Worm (Caenorhabditis elegans) whole organism, young adult: ENCODE data around the gene T02H6.7.

Experiments used
- B0019.2 ChIP-seq: fragments of 200-800 bp; sonication (Bioruptor generic); conservative IDR thresholded peaks from 2 replicates; pipeline ENCODE4 v1.3.6; 2022; ENCODE audit warnings: missing genetic modification reagents, missing genetic modification characterization, missing compliant biosample characterization
- C17E4.6 ChIP-seq: fragments of 200-800 bp; sonication (Bioruptor generic); IDR thresholded peaks from 2 replicates; pipeline ENCODE4 v1.3.6; 2022; ENCODE audit warnings: missing genetic modification reagents, missing genetic modification characterization, missing compliant biosample characterization
- D2030.7 ChIP-seq: fragments of 200-800 bp; sonication (Bioruptor generic); IDR thresholded peaks from 2 replicates; pipeline ENCODE4 v1.3.6; 2022; ENCODE audit warnings: missing genetic modification reagents, missing genetic modification characterization, missing compliant biosample characterization
- F33H1.4 ChIP-seq: fragments of 200-800 bp; sonication (Bioruptor generic); IDR thresholded peaks from 2 replicates; pipeline ENCODE4 v1.3.6; 2022; ENCODE audit warnings: missing genetic modification reagents, missing genetic modification characterization, missing compliant biosample characterization
- F37B4.10 ChIP-seq: fragments of 200-800 bp; sonication (Bioruptor generic); IDR thresholded peaks from 2 replicates; pipeline ENCODE4 v1.3.6; 2022; ENCODE audit warnings: missing genetic modification characterization, missing compliant biosample characterization
- F39B2.1 ChIP-seq: fragments of 200-800 bp; sonication (Bioruptor generic); IDR thresholded peaks from 2 replicates; pipeline ENCODE4 v1.3.6; 2022; ENCODE audit warnings: missing genetic modification reagents, missing genetic modification characterization, missing compliant biosample characterization
- K11D2.4 ChIP-seq: fragments of 200-800 bp; sonication (Bioruptor generic); IDR thresholded peaks from 2 replicates; pipeline ENCODE4 v1.3.6; 2022; ENCODE audit warnings: missing genetic modification reagents, missing genetic modification characterization, missing compliant biosample characterization
- Y56A3A.18 ChIP-seq: fragments of 200-800 bp; sonication (Bioruptor generic); IDR thresholded peaks from 2 replicates; pipeline ENCODE4 v1.3.6; 2022; ENCODE audit warnings: missing genetic modification reagents, missing genetic modification characterization, missing compliant biosample characterization
- Y79H2A.3 ChIP-seq: fragments of 200-800 bp; sonication (Bioruptor generic); conservative IDR thresholded peaks from 2 replicates; pipeline ENCODE4 v1.3.6; 2022; ENCODE audit warnings: missing genetic modification reagents, missing genetic modification characterization, missing compliant biosample characterization
- Y95B8A.8 ChIP-seq: fragments of 200-800 bp; sonication (Bioruptor generic); IDR thresholded peaks from 2 replicates; pipeline ENCODE4 v1.3.6; 2022; ENCODE audit warnings: missing genetic modification reagents, missing genetic modification characterization, missing compliant biosample characterization
- aptf-2 ChIP-seq: fragments of 200-800 bp; sonication (Bioruptor generic); conservative IDR thresholded peaks from 2 replicates; pipeline ENCODE4 v1.3.6; 2022; ENCODE audit warnings: missing genetic modification reagents, missing genetic modification characterization, missing compliant biosample characterization
- aptf-3 ChIP-seq: fragments of 200-800 bp; sonication (Bioruptor generic); IDR thresholded peaks from 2 replicates; pipeline ENCODE4 v1.3.6; 2022; ENCODE audit warnings: missing genetic modification characterization, missing compliant biosample characterization
- attf-3 ChIP-seq: fragments of 200-800 bp; sonication (Bioruptor generic); conservative IDR thresholded peaks from 2 replicates; pipeline ENCODE4 v1.3.6; 2022; ENCODE audit warnings: missing genetic modification reagents, missing genetic modification characterization, missing compliant biosample characterization
- attf-6 ChIP-seq: fragments of 200-800 bp; sonication (Bioruptor generic); IDR thresholded peaks from 2 replicates; pipeline ENCODE4 v1.3.6; 2022; ENCODE audit warnings: missing genetic modification reagents, missing genetic modification characterization, missing compliant biosample characterization
- bed-1 ChIP-seq: fragments of 200-800 bp; sonication (Bioruptor generic); IDR thresholded peaks from 2 replicates; pipeline ENCODE4 v1.3.6; 2022; ENCODE audit warnings: missing genetic modification reagents, missing genetic modification characterization, missing compliant biosample characterization
- cebp-1 ChIP-seq, 2 experiments: fragments of 200-800 bp in 1 of 2; sonication (Bioruptor generic) in 1 of 2; sonication (generic microtip) in 1 of 2; IDR thresholded peaks in 1 of 2; optimal IDR thresholded peaks in 1 of 2; 2 replicates each; pipeline versions ENCODE4 v1.3.6 to Lab custom; 2017 to 2022; ENCODE audit warnings: missing compliant biosample characterization in 2 of 2, missing genetic modification characterization in 2 of 2, mild to moderate bottlenecking in 1 of 2, missing genetic modification reagents in 1 of 2, moderate library complexity in 1 of 2
- cebp-2 ChIP-seq: fragments of 200-800 bp; sonication (Bioruptor generic); IDR thresholded peaks from 2 replicates; pipeline ENCODE4 v1.3.6; 2022; ENCODE audit warnings: missing genetic modification characterization, missing compliant biosample characterization
- ceh-40 ChIP-seq: fragments of 200-800 bp; sonication (Bioruptor generic); IDR thresholded peaks from 2 replicates; pipeline ENCODE4 v1.3.6; 2022; ENCODE audit warnings: missing genetic modification characterization, missing compliant biosample characterization
- ceh-58 ChIP-seq: fragments of 200-800 bp; sonication (Bioruptor generic); IDR thresholded peaks from 2 replicates; pipeline ENCODE4 v1.3.6; 2022; ENCODE audit warnings: missing genetic modification characterization, missing compliant biosample characterization
- ceh-91 ChIP-seq: fragments of 200-800 bp; sonication (Bioruptor generic); IDR thresholded peaks from 2 replicates; pipeline ENCODE4 v1.3.6; 2022; ENCODE audit warnings: missing genetic modification reagents, missing genetic modification characterization, missing compliant biosample characterization
- egl-18 ChIP-seq: fragments of 200-800 bp; sonication (Bioruptor generic); IDR thresholded peaks from 2 replicates; pipeline ENCODE4 v1.3.6; 2022; ENCODE audit warnings: missing genetic modification reagents, missing genetic modification characterization, missing compliant biosample characterization
- egl-44 ChIP-seq: fragments of 200-800 bp; sonication (Bioruptor generic); IDR thresholded peaks from 2 replicates; pipeline ENCODE4 v1.3.6; 2022; ENCODE audit warnings: missing genetic modification reagents, missing genetic modification characterization, missing compliant biosample characterization
- egrh-3 ChIP-seq: fragments of 200-800 bp; sonication (Bioruptor generic); IDR thresholded peaks from 2 replicates; pipeline ENCODE4 v1.3.6; 2022; ENCODE audit warnings: missing genetic modification reagents, missing genetic modification characterization, missing compliant biosample characterization
- hmg-20 ChIP-seq: fragments of 200-800 bp; sonication (Bioruptor generic); IDR thresholded peaks from 2 replicates; pipeline ENCODE4 v1.3.6; 2022; ENCODE audit warnings: missing genetic modification reagents, missing genetic modification characterization, missing compliant biosample characterization
- hsf-1 ChIP-seq: fragments of 200-800 bp; sonication (Bioruptor generic); IDR thresholded peaks from 2 replicates; pipeline ENCODE4 v1.3.6; 2022; ENCODE audit warnings: missing genetic modification reagents, missing genetic modification characterization, missing compliant biosample characterization
- let-526 ChIP-seq: fragments of 200-800 bp; sonication (Bioruptor generic); IDR thresholded peaks from 2 replicates; pipeline ENCODE4 v1.3.6; 2022; ENCODE audit warnings: missing genetic modification reagents, missing genetic modification characterization, missing compliant biosample characterization
- lin-26 ChIP-seq: fragments of 200-800 bp; sonication (Bioruptor generic); IDR thresholded peaks from 2 replicates; pipeline ENCODE4 v1.3.6; 2022; ENCODE audit warnings: missing genetic modification reagents, missing genetic modification characterization, missing compliant biosample characterization
- lir-1 ChIP-seq: fragments of 200-800 bp; sonication (Bioruptor generic); conservative IDR thresholded peaks from 2 replicates; pipeline ENCODE4 v1.3.6; 2022; ENCODE audit warnings: missing genetic modification reagents, missing genetic modification characterization, missing compliant biosample characterization
- madf-3 ChIP-seq: fragments of 200-800 bp; sonication (Bioruptor generic); IDR thresholded peaks from 2 replicates; pipeline ENCODE4 v1.3.6; 2022; ENCODE audit warnings: missing genetic modification reagents, missing genetic modification characterization, missing compliant biosample characterization
- madf-6 ChIP-seq: fragments of 200-800 bp; sonication (Bioruptor generic); IDR thresholded peaks from 2 replicates; pipeline ENCODE4 v1.3.6; 2022; ENCODE audit warnings: missing genetic modification reagents, missing genetic modification characterization, missing compliant biosample characterization
- madf-8 ChIP-seq: fragments of 200-800 bp; sonication (Bioruptor generic); conservative IDR thresholded peaks from 2 replicates; pipeline ENCODE4 v1.3.6; 2022; ENCODE audit warnings: missing genetic modification reagents, missing genetic modification characterization, missing compliant biosample characterization
- nfyb-1 ChIP-seq: fragments of 200-800 bp; sonication (Bioruptor generic); IDR thresholded peaks from 2 replicates; pipeline ENCODE4 v1.3.6; 2022; ENCODE audit warnings: missing genetic modification reagents, missing genetic modification characterization, missing compliant biosample characterization
- nhr-120 ChIP-seq: fragments of 200-800 bp; sonication (Bioruptor generic); IDR thresholded peaks from 2 replicates; pipeline ENCODE4 v1.3.6; 2022; ENCODE audit warnings: missing genetic modification characterization, missing compliant biosample characterization
- pbrm-1 ChIP-seq: fragments of 200-800 bp; sonication (Bioruptor generic); IDR thresholded peaks from 2 replicates; pipeline ENCODE4 v1.3.6; 2022; ENCODE audit warnings: missing genetic modification reagents, missing genetic modification characterization, missing compliant biosample characterization
- sea-2 ChIP-seq: fragments of 200-800 bp; sonication (Bioruptor generic); IDR thresholded peaks from 2 replicates; pipeline ENCODE4 v1.3.6; 2022; ENCODE audit warnings: missing genetic modification characterization, missing compliant biosample characterization
- ztf-25 ChIP-seq: fragments of 200-800 bp; sonication (Bioruptor generic); IDR thresholded peaks from 2 replicates; pipeline ENCODE4 v1.3.6; 2022; ENCODE audit warnings: missing genetic modification reagents, missing genetic modification characterization, missing compliant biosample characterization
- ztf-28 ChIP-seq: fragments of 200-800 bp; sonication (Bioruptor generic); IDR thresholded peaks from 2 replicates; pipeline ENCODE4 v1.3.6; 2022; ENCODE audit warnings: missing genetic modification reagents, missing genetic modification characterization, missing compliant biosample characterization
- ztf-6 ChIP-seq: fragments of 200-800 bp; sonication (Bioruptor generic); IDR thresholded peaks from 2 replicates; pipeline ENCODE4 v1.3.6; 2022; ENCODE audit warnings: missing genetic modification reagents, missing genetic modification characterization, missing compliant biosample characterization

Gene T02H6.7

DNA sequence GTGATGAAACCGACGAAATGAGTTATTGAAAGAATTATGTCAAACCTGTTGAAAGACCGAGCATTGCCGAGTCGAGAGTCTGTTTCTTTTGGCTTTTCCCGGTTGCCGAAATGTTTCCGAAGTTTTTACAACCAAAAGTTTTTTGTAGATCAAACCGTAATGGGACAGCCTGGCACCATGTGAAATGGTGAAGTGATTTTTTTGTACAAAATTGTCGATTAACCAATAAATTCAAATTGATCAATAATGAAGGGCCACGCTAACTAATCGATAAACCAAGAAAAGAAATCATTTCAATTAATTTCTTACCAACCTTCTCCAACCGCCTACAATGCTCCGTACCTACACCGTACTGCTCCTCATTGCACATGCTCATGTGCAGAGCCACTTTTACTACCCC lies 9.1 kb downstream of the T02H6.7 start, which contains the start of gene T02H6.3 (continued):
- TF ChIP-seq cebp-1 (GFP tag; IDR thresholded peaks at IDR 0.05; lab: Robert Waterston, UW) (no peak), cebp-1 (tag; optimal IDR thresholded peaks at IDR 0.05; lab: Kevin White, UChicago) (no peak)
- TF ChIP-seq, all 124 proteins: peak for 0

ce11 chrII:695079-695478 lies 12.7 kb downstream of the T02H6.7 start:
- TF ChIP-seq nfyb-1 (GFP tag; lab: Robert Waterston, UW) (peak; percentile 68), ceh-58 (peak; percentile 74; the same call in 1 of the 2 replicates), ztf-6 (peak; percentile 54; the same call in 1 of the 2 replicates), lir-1 (0 out of 2 replicates have a peak, but pooled peaks have one; percentile 19), sea-2 (GFP tag; lab: Robert Waterston, UW) (peak; percentile 72; the same call in 1 of the 2 replicates), Y79H2A.3 (GFP tag; lab: Robert Waterston, UW) (peak; percentile 52; the same call in 1 of the 2 replicates), pbrm-1 (GFP tag; lab: Robert Waterston, UW) (0 out of 2 replicates have a peak, but pooled peaks have one; percentile 30), F33H1.4 (GFP tag; lab: Robert Waterston, UW) (peak; percentile 77), aptf-3 (GFP tag; lab: Robert Waterston, UW) (peak; percentile 91), ztf-25 (GFP tag; lab: Robert Waterston, UW) (peak; percentile 81), ceh-91 (GFP tag; lab: Robert Waterston, UW) (peak; percentile 72; the same call in 1 of the 2 replicates), bed-1 (GFP tag; lab: Robert Waterston, UW) (peak; percentile 93; the same call in 1 of the 2 replicates), egl-18 (GFP tag; lab: Robert Waterston, UW) (0 out of 2 replicates have a peak, but pooled peaks have one; percentile 37), nhr-120 (GFP tag; lab: Robert Waterston, UW) (0 out of 2 replicates have a peak, but pooled peaks have one; percentile 75), attf-3 (GFP tag; lab: Robert Waterston, UW) (0 out of 2 replicates have a peak, but pooled peaks have one; percentile 53), ztf-28 (GFP tag; lab: Robert Waterston, UW) (peak; percentile 86), attf-6 (GFP tag; lab: Robert Waterston, UW) (peak; percentile 52; the same call in 1 of the 2 replicates), madf-8 (GFP tag; lab: Robert Waterston, UW) (peak; percentile 22; the same call in 1 of the 2 replicates), cebp-2 (GFP tag; lab: Robert Waterston, UW) (peak; percentile 58; the same call in 1 of the 2 replicates), lin-26 (0 out of 2 replicates have a peak, but pooled peaks have one; percentile 56), D2030.7 (GFP tag; lab: Robert Waterston, UW) (peak; percentile 54), F37B4.10 (GFP tag; lab: Robert Waterston, UW) (peak; percentile 90; the same call in 1 of the 2 replicates), C17E4.6 (0 out of 2 replicates have a peak, but pooled peaks have one; percentile 42), B0019.2 (GFP tag; lab: Robert Waterston, UW) (0 out of 2 replicates have a peak, but pooled peaks have one; percentile 32), madf-3 (peak; percentile 76)

- peak; percentile 98 for TF ChIP-seq ceh-58
- 0 out of 2 replicates have a peak, but pooled peaks have one; percentile 8 for TF ChIP-seq attf-3 (GFP tag; lab: Robert Waterston, UW)
- 0 out of 2 replicates have a peak, but pooled peaks have one; percentile 13 for TF ChIP-seq aptf-2 (GFP tag; lab: Robert Waterston, UW)
- TF ChIP-seq madf-3 = peak; percentile 93
- 0 out of 2 replicates have a peak, but pooled peaks have one; percentile 27 for TF ChIP-seq attf-6 (GFP tag; lab: Robert Waterston, UW)
- TF ChIP-seq hsf-1 (GFP tag; lab: Robert Waterston, UW) = peak; percentile 73; the same call in 1 of the 2 replicates
- TF ChIP-seq madf-8 (GFP tag; lab: Robert Waterston, UW) = peak; percentile 31
- 0 out of 2 replicates have a peak, but pooled peaks have one; percentile 18 for TF ChIP-seq madf-6 (GFP tag; lab: Robert Waterston, UW)
- TF ChIP-seq ztf-6 = 0 out of 2 replicates have a peak, but pooled peaks have one; percentile 54
- 0 out of 2 replicates have a peak, but pooled peaks have one; percentile 44 for TF ChIP-seq K11D2.4 (GFP tag; lab: Robert Waterston, UW)
- TF ChIP-seq Y56A3A.18 (GFP tag; lab: Robert Waterston, UW) = peak; percentile 12; the same call in 1 of the 2 replicates
- TF ChIP-seq hmg-20 (GFP tag; lab: Robert Waterston, UW) = 0 out of 2 replicates have a peak, but pooled peaks have one; percentile 32
- peak; percentile 88; the same call in 1 of the 2 replicates for TF ChIP-seq bed-1 (GFP tag; lab: Robert Waterston, UW)
- peak; percentile 79 for TF ChIP-seq ztf-28 (GFP tag; lab: Robert Waterston, UW)
- peak; percentile 78; the same call in 1 of the 2 replicates for TF ChIP-seq F39B2.1 (GFP tag; lab: Robert Waterston, UW)
- peak; percentile 74; the same call in 1 of the 2 replicates for TF ChIP-seq egl-18 (GFP tag; lab: Robert Waterston, UW)
- TF ChIP-seq egrh-3 (GFP tag; lab: Robert Waterston, UW) = peak; percentile 81; the same call in 1 of the 2 replicates
- TF ChIP-seq egl-44 = 0 out of 2 replicates have a peak, but pooled peaks have one; percentile 75
- peak; percentile 84; the same call in 1 of the 2 replicates for TF ChIP-seq cebp-2 (GFP tag; lab: Robert Waterston, UW)
- TF ChIP-seq ztf-25 (GFP tag; lab: Robert Waterston, UW) = peak; percentile 64; the same call in 1 of the 2 replicates
- 0 out of 2 replicates have a peak, but pooled peaks have one; percentile 20 for TF ChIP-seq Y95B8A.8 (GFP tag; lab: Robert Waterston, UW)
- 0 out of 2 replicates have a peak, but pooled peaks have one; percentile 47 for TF ChIP-seq let-526
- peak; percentile 73 for TF ChIP-seq lin-26
- peak; percentile 59; the same call in 1 of the 2 replicates for TF ChIP-seq ceh-40 (GFP tag; lab: Robert Waterston, UW)
Measured at ce11 chrII:696776-697532, 14.5 kb downstream of the T02H6.7 start.
